Worm (Caenorhabditis elegans): ENCODE measurements around the gene rpl-7A.
"Not testable (repeated sequence)": the region's sequence is repeated elsewhere in the genome, so short reads cannot be mapped to it uniquely, and the experiment has no call there.

The rpl-7A gene

DNA sequence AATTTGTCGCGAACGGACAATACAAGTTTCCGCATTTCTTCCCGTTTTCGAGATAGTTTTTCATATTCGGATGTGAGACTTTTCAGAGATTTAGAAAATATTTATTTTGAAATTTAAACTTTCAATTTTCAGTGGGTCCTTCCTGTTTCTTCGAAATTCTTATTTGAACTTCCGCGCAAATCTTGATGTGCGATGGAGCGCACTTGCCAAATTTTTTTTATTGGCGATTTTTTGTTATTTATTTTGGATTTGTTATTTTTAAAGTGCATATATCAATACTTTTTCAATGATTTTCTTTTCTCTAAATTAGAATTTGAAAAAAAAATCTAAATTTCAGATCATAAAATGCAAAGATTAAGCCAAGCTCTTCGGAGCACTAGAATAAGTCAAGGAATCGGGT, 33.1 kb downstream of the rpl-7A start, which contains the start of gene sars-2:
TSS of gene sars-2 (plus strand) at position 341 of the 400 bp plus-strand sequence.
- TF ChIP-seq dpl-1 (GFP tag; optimal IDR thresholded peaks at IDR 0.05) (peak; percentile 87), ces-1 (GFP tag; optimal IDR thresholded peaks at IDR 0.05) (no peak), nhr-6 (tag; optimal IDR thresholded peaks at IDR 0.05) (peak; percentile 20), F10B5.3 (tag; optimal IDR thresholded peaks at IDR 0.05) (no peak), hlh-30 (tag; optimal IDR thresholded peaks at IDR 0.05; ENCODE audit: insufficient read depth) (no peak), nhr-237 (tag; optimal IDR thresholded peaks at IDR 0.05) (no peak), mes-2 (tag; optimal IDR thresholded peaks at IDR 0.05; ENCODE audit: poor library complexity, severe bottlenecking) (peak; percentile 52), rbr-2 (tag; optimal IDR thresholded peaks at IDR 0.05) (no peak), T26A8.4 (GFP tag; IDR thresholded peaks at IDR 0.05) (no peak), Y5F2A.4 (GFP tag; optimal IDR thresholded peaks at IDR 0.05) (no peak), mep-1 (tag; optimal IDR thresholded peaks at IDR 0.05) (peak; percentile 31), lin-38 (GFP tag; IDR thresholded peaks at IDR 0.05) (peak; percentile 90), mdl-1 (tag; optimal IDR thresholded peaks at IDR 0.05) (no peak), hlh-11 (tag; optimal IDR thresholded peaks at IDR 0.05) (no peak), nhr-42 (GFP tag; IDR thresholded peaks at IDR 0.05) (no peak), lin-29 (GFP tag; IDR thresholded peaks at IDR 0.05) (no peak), lsy-2 (tag; optimal IDR thresholded peaks at IDR 0.05) (peak in 1 of 2 experiments; percentile 71), nhr-11 (tag; optimal IDR thresholded peaks at IDR 0.05) (no peak), hmg-1.1 (GFP tag; IDR thresholded peaks at IDR 0.05) (no peak), zfp-2 (tag; optimal IDR thresholded peaks at IDR 0.05) (no peak), daf-16 (GFP tag; optimal IDR thresholded peaks at IDR 0.05) (no peak), daf-16 (tag; optimal IDR thresholded peaks at IDR 0.05) (peak; percentile 20), unc-62 (GFP tag; optimal IDR thresholded peaks at IDR 0.05 in 1 of 2) (no peak), unc-62 (tag; optimal IDR thresholded peaks at IDR 0.05) (no peak)

DNA sequence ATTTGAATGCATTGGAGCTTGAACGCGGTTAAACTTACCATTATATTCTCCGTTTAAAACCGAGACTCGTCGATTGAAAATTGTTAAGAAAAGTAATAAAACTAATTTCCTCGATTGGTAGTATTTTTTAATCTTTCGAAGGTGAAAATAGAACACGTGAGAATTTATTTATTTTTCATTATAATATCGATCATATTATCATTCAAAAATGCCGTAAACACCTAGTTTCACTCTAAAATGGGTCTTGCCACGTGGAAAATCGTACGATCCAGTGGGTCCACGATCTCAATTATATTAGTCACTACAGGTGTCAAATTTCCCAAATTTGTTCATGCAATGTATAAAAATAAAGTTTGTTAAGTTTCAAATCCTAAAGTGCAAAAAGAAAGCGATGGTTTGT, 33.5 kb downstream of the rpl-7A start, which contains the start of gene W03B1.9:
TSS of gene W03B1.9 (minus strand) at position 101 of the 400 bp plus-strand sequence.
- TF ChIP-seq F26F4.8 (GFP tag; conservative IDR thresholded peaks at IDR 0.05) (no peak), ceh-28 (tag; optimal IDR thresholded peaks at IDR 0.05) (no peak), dpl-1 (GFP tag; optimal IDR thresholded peaks at IDR 0.05) (no peak), skn-1 (tag; optimal IDR thresholded peaks at IDR 0.05) (no peak), mdl-1 (tag; optimal IDR thresholded peaks at IDR 0.05) (no peak), hlh-11 (tag; optimal IDR thresholded peaks at IDR 0.05) (no peak), F49E8.2 (tag; optimal IDR thresholded peaks at IDR 0.05; ENCODE audit: borderline replicate concordance) (no peak), fos-1 (tag; optimal IDR thresholded peaks at IDR 0.05) (no peak), ceh-20 (GFP tag; IDR thresholded peaks at IDR 0.05) (no peak), gei-8 (GFP tag; optimal IDR thresholded peaks at IDR 0.05) (no peak), F10B5.3 (tag; optimal IDR thresholded peaks at IDR 0.05) (no peak), zip-11 (GFP tag; IDR thresholded peaks at IDR 0.05) (no peak)

DNA sequence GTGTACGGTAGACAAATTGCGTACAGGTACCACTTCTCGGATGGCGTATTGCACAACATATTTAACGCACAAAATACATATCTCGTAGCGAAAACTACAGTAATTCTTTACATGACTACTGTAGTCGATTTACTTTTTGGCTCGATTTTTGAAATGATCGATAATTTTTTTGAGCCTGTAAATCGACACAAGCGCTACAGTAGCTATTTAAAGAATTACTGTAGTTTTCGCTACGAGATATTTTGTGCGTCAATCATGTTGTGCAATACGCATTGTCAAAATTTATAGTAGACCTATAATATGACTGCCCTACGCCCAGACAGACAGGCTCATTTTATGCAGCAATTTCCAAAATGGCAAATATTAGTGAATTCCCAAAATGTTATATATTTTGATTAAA, 42.2 kb downstream of the rpl-7A start, which contains the start of gene W03B1.5:
TSS of gene W03B1.5 (plus strand) at position 301 of the 400 bp plus-strand sequence.
- not testable (repeated sequence) for TF ChIP-seq ceh-62 (tag; optimal IDR thresholded peaks at IDR 0.05); T20F7.1 (GFP tag; optimal IDR thresholded peaks at IDR 0.05); nhr-102 (tag; optimal IDR thresholded peaks at IDR 0.05)

DNA sequence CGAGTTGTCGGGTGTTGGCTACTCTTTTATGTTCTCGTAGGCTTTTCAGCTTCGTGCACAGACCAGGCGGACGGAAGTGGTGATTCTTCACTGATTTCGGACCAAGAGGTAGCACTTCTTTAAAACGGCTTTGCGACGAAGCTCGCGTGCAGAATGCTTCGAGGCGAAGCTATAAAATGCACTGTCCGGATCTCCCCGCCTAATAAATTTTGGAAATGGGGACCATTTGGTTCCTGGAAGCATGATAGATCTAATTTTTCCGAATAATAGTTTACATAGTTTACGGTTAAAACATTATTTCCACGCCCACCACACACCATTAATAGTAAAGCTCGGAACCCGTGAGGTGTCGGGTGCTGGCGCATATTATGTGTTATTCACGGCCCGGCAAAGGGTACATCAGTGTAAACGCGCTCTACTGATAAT, 42.8 kb downstream of the rpl-7A start:
- TF ChIP-seq lin-38 (GFP tag; IDR thresholded peaks at IDR 0.05) (peak; percentile 95), nhr-41 (GFP tag; IDR thresholded peaks at IDR 0.05) (no peak), snpc-4 (tag; optimal IDR thresholded peaks at IDR 0.05) (peak; percentile 61), cey-2 (tag; optimal IDR thresholded peaks at IDR 0.05; ENCODE audit: borderline replicate concordance, insufficient read depth) (no peak), nhr-102 (tag; optimal IDR thresholded peaks at IDR 0.05) (no peak), ceh-44 (GFP tag; IDR thresholded peaks at IDR 0.05) (0 out of 2 replicates have a peak, but pooled peaks have one; percentile 25), dve-1 (tag; optimal IDR thresholded peaks at IDR 0.05; ENCODE audit: insufficient read depth) (no peak), Y105C5A.15 (GFP tag; IDR thresholded peaks at IDR 0.05) (no peak), ctbp-1 (GFP tag; IDR thresholded peaks at IDR 0.05) (no peak), F49E8.2 (tag; optimal IDR thresholded peaks at IDR 0.05; ENCODE audit: borderline replicate concordance) (peak; percentile 68), Y48G9A.11 (GFP tag; IDR thresholded peaks at IDR 0.05) (0 out of 2 replicates have a peak, but pooled peaks have one; percentile 49), T26A8.4 (GFP tag; IDR thresholded peaks at IDR 0.05) (peak; percentile 51; the same call in 1 of the 2 replicates), lim-7 (GFP tag; IDR thresholded peaks at IDR 0.05) (no peak; the same call in 1 of the 2 replicates), lsy-2 (tag; optimal IDR thresholded peaks at IDR 0.05) (no peak), daf-19 (GFP tag; conservative IDR thresholded peaks at IDR 0.05) (no peak), unc-62 (GFP tag; optimal IDR thresholded peaks at IDR 0.05 in 1 of 2) (no peak), unc-62 (tag; optimal IDR thresholded peaks at IDR 0.05) (no peak), mes-2 (tag; optimal IDR thresholded peaks at IDR 0.05; ENCODE audit: poor library complexity, severe bottlenecking) (peak; percentile 29), ama-1 (optimal IDR thresholded peaks at IDR 0.05) (peak; percentile 62)
